Worm (Caenorhabditis elegans) whole organism, mixed stage, embryonic: Measurements from ENCODE around the gene smf-2.

Experiments used
- elt-3 ChIP-seq: fragments of 150-350 bp; optimal IDR thresholded peaks from 2 replicates; lab custom pipeline; 2014; ENCODE audit warnings: missing biosample characterization, missing genetic modification characterization
- pha-4 ChIP-seq: fragments of 150-350 bp; optimal IDR thresholded peaks from 2 replicates; lab custom pipeline; 2018; ENCODE audit warnings: missing biosample characterization, missing genetic modification reagents, missing genetic modification characterization

ce11 chrX:6674333-6674919, 44.1 kb downstream of the smf-2 start, which contains the start of gene F38B6.4:
- no peak for TF ChIP-seq pha-4 (tag; lab: Kevin White, UChicago)
- TF ChIP-seq elt-3: no peak
